Fruit fly (Drosophila melanogaster): ENCODE data around the gene Ir25a.

Ir25a gene

DNA sequence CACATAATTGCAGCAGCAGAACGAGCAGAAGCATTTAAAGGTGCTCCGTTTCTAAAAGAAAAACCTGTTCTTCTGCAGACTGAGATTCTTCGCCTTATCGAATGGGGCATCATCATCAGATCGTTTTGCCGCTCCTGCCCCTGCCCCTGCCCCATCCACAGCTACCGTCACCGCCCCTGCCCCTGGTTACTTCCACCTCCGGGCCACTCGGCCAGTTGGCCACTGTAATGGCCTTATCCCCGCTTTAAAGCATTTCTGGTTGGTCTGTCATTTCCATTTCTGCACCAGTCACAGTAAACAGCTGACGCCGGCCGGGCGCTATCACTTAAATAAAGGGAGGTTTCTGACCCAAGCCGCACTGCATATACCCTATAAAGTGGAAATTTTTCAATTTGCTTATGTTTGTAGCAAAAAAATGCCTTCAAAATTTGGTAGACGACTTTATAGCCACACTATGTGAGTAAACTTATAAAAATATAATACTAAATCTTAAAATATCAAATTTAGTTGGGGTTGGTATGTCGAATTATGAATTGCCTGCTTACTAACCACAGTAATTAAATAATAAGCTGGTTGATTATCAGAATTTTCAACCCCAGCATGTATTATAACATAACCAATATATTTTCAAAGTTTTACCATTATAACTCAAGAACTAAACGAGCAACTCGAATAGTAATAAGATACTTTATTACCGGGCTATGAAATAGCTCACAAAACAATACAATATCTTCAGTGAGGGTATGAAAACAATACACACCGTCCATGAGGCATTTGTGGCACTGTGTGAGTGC is 24.2 kb downstream of the Ir25a start:
- TF ChIP-seq Ets96B (tag; optimal IDR thresholded peaks at IDR 0.05) (peak; percentile 52), Eip93F (GFP tag; optimal IDR thresholded peaks at IDR 0.05) (no peak), CG6163 (GFP tag; IDR thresholded peaks at IDR 0.05) (no peak; the same call in 2 of the 3 replicates), svp (GFP tag) (no peak), CG7368 (GFP tag; optimal IDR thresholded peaks at IDR 0.05) (no peak), spab (GFP tag; optimal IDR thresholded peaks at IDR 0.05) (peak; percentile 62), Eip78C (GFP tag) (peak; percentile 95), Sox14 (GFP tag; optimal IDR thresholded peaks at IDR 0.05) (peak; percentile 56), CG8632 (GFP tag; optimal IDR thresholded peaks at IDR 0.05) (peak; percentile 71), Sox102F (GFP tag; optimal IDR thresholded peaks at IDR 0.05) (peak; percentile 38), net (GFP tag; optimal IDR thresholded peaks at IDR 0.05) (peak; percentile 57), acj6 (GFP tag; optimal IDR thresholded peaks at IDR 0.05) (peak; percentile 62), Smox (GFP tag; optimal IDR thresholded peaks at IDR 0.05) (peak; percentile 65), CG11762 (GFP tag; optimal IDR thresholded peaks at IDR 0.05; ENCODE audit: insufficient read depth) (peak; percentile 46), Gug (GFP tag; IDR thresholded peaks at IDR 0.05) (no peak), OdsH (GFP tag; optimal IDR thresholded peaks at IDR 0.05) (peak; percentile 70), CG1621 (tag; optimal IDR thresholded peaks at IDR 0.05) (no peak), CG6854 (GFP tag; optimal IDR thresholded peaks at IDR 0.05) (no peak), CG15336 (GFP tag; IDR thresholded peaks at IDR 0.05) (peak; percentile 66), Hr38 (GFP tag; optimal IDR thresholded peaks at IDR 0.05) (no peak), Hr39 (GFP tag; optimal IDR thresholded peaks at IDR 0.05) (peak; percentile 59), Met (GFP tag; optimal IDR thresholded peaks at IDR 0.05) (peak; percentile 72), vri (GFP tag; optimal IDR thresholded peaks at IDR 0.05) (peak; percentile 17), CG34406 (GFP tag; optimal IDR thresholded peaks at IDR 0.05) (peak; percentile 57), ss (GFP tag; optimal IDR thresholded peaks at IDR 0.05) (peak; percentile 39 to 63), CG6792 (GFP tag; optimal IDR thresholded peaks at IDR 0.05) (peak; percentile 65), fkh (GFP tag; optimal IDR thresholded peaks at IDR 0.05) (peak; percentile 57), CG32006 (GFP tag; optimal IDR thresholded peaks at IDR 0.05) (peak; percentile 85), Hr4 (GFP tag; optimal IDR thresholded peaks at IDR 0.05) (peak; percentile 64), esn (GFP tag; optimal IDR thresholded peaks at IDR 0.05) (peak; percentile 83), CG11294 (GFP tag; IDR thresholded peaks at IDR 0.05) (no peak), CG8119 (GFP tag; IDR thresholded peaks at IDR 0.05) (peak; percentile 35; the same call in 2 of the 3 replicates), Sox15 (GFP tag; optimal IDR thresholded peaks at IDR 0.05) (peak; percentile 32), CG9139 (GFP tag; optimal IDR thresholded peaks at IDR 0.05) (peak; percentile 11), Ets21C (GFP tag; optimal IDR thresholded peaks at IDR 0.05) (peak; percentile 12), CG10631 (GFP tag; optimal IDR thresholded peaks at IDR 0.05) (peak; percentile 76), Lpt (GFP tag; optimal IDR thresholded peaks at IDR 0.05) (no peak), achi (GFP tag; optimal IDR thresholded peaks at IDR 0.05) (peak; percentile 63), salr (GFP tag; optimal IDR thresholded peaks at IDR 0.05) (peak in 1 of 2 experiments; percentile 83), cyc (GFP tag; optimal IDR thresholded peaks at IDR 0.05) (peak; percentile 49), fd59A (GFP tag; optimal IDR thresholded peaks at IDR 0.05) (peak; percentile 69), CG8319 (GFP tag; optimal IDR thresholded peaks at IDR 0.05) (peak; percentile 38), CG6808 (GFP tag; optimal IDR thresholded peaks at IDR 0.05) (peak; percentile 77), CG6276 (GFP tag; optimal IDR thresholded peaks at IDR 0.05) (peak; percentile 67), dsx (GFP tag; optimal IDR thresholded peaks at IDR 0.05; ENCODE audit: poor library complexity, severe bottlenecking) (peak; percentile 15), CG10669 (GFP tag; optimal IDR thresholded peaks at IDR 0.05) (peak; percentile 58), Blimp-1 (GFP tag; optimal IDR thresholded peaks at IDR 0.05) (peak; percentile 57), fd85E (GFP tag; optimal IDR thresholded peaks at IDR 0.05) (no peak), CG11902 (GFP tag; optimal IDR thresholded peaks at IDR 0.05) (peak; percentile 46), CG3919 (GFP tag; optimal IDR thresholded peaks at IDR 0.05) (peak; percentile 61)

All from whole organism, prepupa.